Fruit fly (Drosophila melanogaster) whole organism, prepupa: Measurements from ENCODE around the gene CG7992.

Experiments used
- Blimp-1 ChIP-seq: fragments of 200-800 bp; sonication (Bioruptor generic); optimal IDR thresholded peaks from 3 replicates; lab custom pipeline; 2017; ENCODE audit warnings: missing biosample characterization, missing genetic modification characterization, mild to moderate bottlenecking, moderate library complexity, missing genetic modification reagents
- CG15336 ChIP-seq: fragments of 200-800 bp; sonication (Bioruptor generic); IDR thresholded peaks from 2 replicates; pipeline ENCODE4 v1.3.6; 2022; ENCODE audit warnings: missing biosample characterization, missing genetic modification characterization
- CG16779 ChIP-seq: fragments of 200-800 bp; sonication (Bioruptor generic); optimal IDR thresholded peaks from 3 replicates; lab custom pipeline; 2017; ENCODE audit warnings: missing biosample characterization, mild to moderate bottlenecking, missing genetic modification characterization
- CG4318 ChIP-seq: fragments of 200-800 bp; sonication (Bioruptor generic); optimal IDR thresholded peaks from 3 replicates; lab custom pipeline; 2017; ENCODE audit warnings: missing biosample characterization, mild to moderate bottlenecking, missing genetic modification characterization
- CG6792 ChIP-seq: fragments of 200-800 bp; sonication (Bioruptor generic); optimal IDR thresholded peaks from 3 replicates; lab custom pipeline; 2016; ENCODE audit warnings: missing biosample characterization, missing genetic modification characterization
- Ets21C ChIP-seq: fragments of 200-800 bp; sonication (Bioruptor generic); optimal IDR thresholded peaks from 3 replicates; lab custom pipeline; 2016; ENCODE audit warnings: missing biosample characterization, missing genetic modification characterization
- Gug ChIP-seq: fragments of 200-800 bp; sonication (Bioruptor generic); IDR thresholded peaks from 2 replicates; pipeline ENCODE4 v1.3.6; 2022; ENCODE audit warnings: missing biosample characterization, missing genetic modification characterization
- Hr39 ChIP-seq: fragments of 200-800 bp; sonication (Bioruptor generic); optimal IDR thresholded peaks from 2 replicates; lab custom pipeline; 2016; ENCODE audit warnings: missing biosample characterization, missing genetic modification characterization
- OdsH ChIP-seq: fragments of 200-800 bp; sonication (Bioruptor generic); optimal IDR thresholded peaks from 3 replicates; lab custom pipeline; 2016; ENCODE audit warnings: missing biosample characterization, missing genetic modification characterization
- Smox ChIP-seq: fragments of 200-800 bp; sonication (Bioruptor generic); optimal IDR thresholded peaks from 3 replicates; lab custom pipeline; 2016; ENCODE audit warnings: missing biosample characterization, missing genetic modification characterization
- dac ChIP-seq: fragments of 200-800 bp; sonication (Bioruptor generic); optimal IDR thresholded peaks from 2 replicates; lab custom pipeline; 2017; ENCODE audit warnings: missing biosample characterization, mild to moderate bottlenecking, missing genetic modification characterization
- fd85E ChIP-seq: fragments of 200-800 bp; sonication (Bioruptor generic); optimal IDR thresholded peaks from 3 replicates; lab custom pipeline; 2016; ENCODE audit warnings: missing biosample characterization, missing genetic modification characterization

dm6 chrX:19225304-19225640 is 21.8 kb downstream of the CG7992 start:
- TF ChIP-seq CG15336 (GFP tag; lab: Robert Waterston, UW) (no peak), Smox (GFP tag; lab: Kevin White, UChicago) (no peak), CG6792 (GFP tag; lab: Kevin White, UChicago) (no peak), Ets21C (GFP tag; lab: Kevin White, UChicago) (no peak), CG4318 (GFP tag; lab: Kevin White, UChicago) (no peak), dac (no peak), fd85E (GFP tag; lab: Kevin White, UChicago) (no peak), CG16779 (tag; lab: Kevin White, UChicago) (no peak), Hr39 (GFP tag; lab: Kevin White, UChicago) (no peak), Gug (GFP tag; lab: Robert Waterston, UW) (no peak; the same call in 1 of the 2 replicates), OdsH (GFP tag; lab: Kevin White, UChicago) (no peak), Blimp-1 (GFP tag; lab: Kevin White, UChicago) (no peak)
